Worm (Caenorhabditis elegans): ENCODE data around the gene nspa-8.
A peak's percentile ranks its signal among the peaks of the same experiment; 100 is the strongest.
"Not testable (repeated sequence)": the region's sequence is repeated elsewhere in the genome, so short reads cannot be mapped to it uniquely, and the experiment has no call there.

Gene nspa-8

DNA sequence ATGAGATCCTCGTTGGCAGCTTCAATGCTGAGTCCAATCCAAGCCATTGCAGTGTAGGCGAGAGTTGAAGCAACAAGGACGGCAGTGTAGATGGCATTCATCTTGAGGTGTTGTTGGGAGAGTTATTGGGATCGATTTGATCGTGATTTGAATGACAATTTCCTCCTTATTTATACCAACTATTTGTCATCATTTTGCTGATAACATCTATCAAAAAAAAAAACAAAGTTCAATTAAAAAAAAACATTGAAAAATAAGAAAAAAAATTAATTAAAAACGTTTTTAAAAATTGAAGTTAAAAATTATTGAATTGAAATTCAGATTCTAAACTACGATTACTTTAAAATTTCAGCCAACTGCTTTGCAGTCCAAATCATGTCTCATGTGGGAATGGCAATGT lies at the start of gene nspa-8:
nspa-8 (minus strand) TSS at position 101 of the 400 bp plus-strand sequence.
- not testable (repeated sequence) for TF ChIP-seq nhr-6 (tag; optimal IDR thresholded peaks at IDR 0.05); unc-55 (GFP tag; optimal IDR thresholded peaks at IDR 0.05); alr-1 (tag; optimal IDR thresholded peaks at IDR 0.05)

DNA sequence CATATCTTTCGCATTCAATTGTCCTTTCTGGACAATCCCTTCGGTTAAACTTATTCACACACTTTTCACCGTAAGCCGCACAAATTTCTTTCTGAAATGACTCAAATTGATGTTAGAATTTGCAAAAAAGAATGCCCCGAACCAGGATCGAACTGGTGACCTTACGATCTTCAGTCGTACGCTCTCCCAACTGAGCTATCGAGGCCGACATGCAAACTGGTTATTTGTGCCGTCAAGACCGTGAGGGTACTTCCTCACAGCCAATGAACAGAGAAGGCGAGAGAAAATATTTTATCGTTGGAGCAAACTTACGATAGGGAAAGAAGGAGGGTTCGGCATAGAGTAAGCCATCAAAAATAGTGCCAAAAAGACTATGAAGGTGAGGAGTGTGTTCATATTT lies 49.4 kb upstream of the nspa-8 start:
- TF ChIP-seq lin-13 (GFP tag; optimal IDR thresholded peaks at IDR 0.05), result no peak
- no peak for TF ChIP-seq nhr-77 (tag; optimal IDR thresholded peaks at IDR 0.05)
- no peak for TF ChIP-seq unc-62 (GFP tag; optimal IDR thresholded peaks at IDR 0.05)
- no peak for TF ChIP-seq ztf-4 (tag; optimal IDR thresholded peaks at IDR 0.05)
- TF ChIP-seq F13H6.1 (tag; optimal IDR thresholded peaks at IDR 0.05), result peak; percentile 26
- TF ChIP-seq aly-2 (tag; optimal IDR thresholded peaks at IDR 0.05), result no peak
- no peak for TF ChIP-seq nhr-10 (tag; optimal IDR thresholded peaks at IDR 0.05)
- TF ChIP-seq lin-39 (tag; optimal IDR thresholded peaks at IDR 0.05), result no peak
- TF ChIP-seq mab-5 (tag; optimal IDR thresholded peaks at IDR 0.05), result no peak
- peak; percentile 48 for TF ChIP-seq unc-55 (GFP tag; optimal IDR thresholded peaks at IDR 0.05)
- TF ChIP-seq R02D3.7 (tag; optimal IDR thresholded peaks at IDR 0.05), result no peak
- peak; percentile 15 for TF ChIP-seq sma-3 (GFP tag; optimal IDR thresholded peaks at IDR 0.05)
- no peak for TF ChIP-seq ZK546.5 (tag; optimal IDR thresholded peaks at IDR 0.05)
- TF ChIP-seq ceh-16 (tag; optimal IDR thresholded peaks at IDR 0.05), result no peak
- no peak for TF ChIP-seq mdl-1 (tag; optimal IDR thresholded peaks at IDR 0.05)
- no peak for TF ChIP-seq ztf-11 (tag; optimal IDR thresholded peaks at IDR 0.05)
- peak; percentile 70 for TF ChIP-seq nhr-129 (tag; optimal IDR thresholded peaks at IDR 0.05)
- TF ChIP-seq nhr-237 (tag; optimal IDR thresholded peaks at IDR 0.05), result no peak
- no peak for TF ChIP-seq nhr-6 (tag; optimal IDR thresholded peaks at IDR 0.05)
- TF ChIP-seq fos-1 (tag; optimal IDR thresholded peaks at IDR 0.05), result peak; percentile 11
- TF ChIP-seq nhr-21 (tag; optimal IDR thresholded peaks at IDR 0.05), result peak; percentile 23
- TF ChIP-seq C34F6.9 (tag; optimal IDR thresholded peaks at IDR 0.05), result peak; percentile 38
- TF ChIP-seq sma-9 (GFP tag; optimal IDR thresholded peaks at IDR 0.05), result peak; percentile 57
- TF ChIP-seq sma-9 (tag; optimal IDR thresholded peaks at IDR 0.05), result no peak
- peak; percentile 97 for TF ChIP-seq snpc-4 (tag; optimal IDR thresholded peaks at IDR 0.05)
- no peak for TF ChIP-seq nhr-25 (tag; optimal IDR thresholded peaks at IDR 0.05)
- TF ChIP-seq lsy-2 (tag; optimal IDR thresholded peaks at IDR 0.05), result peak in 1 of 2 experiments; percentile 50
- TF ChIP-seq lin-11 (tag; optimal IDR thresholded peaks at IDR 0.05), result no peak
- TF ChIP-seq nhr-12 (tag; optimal IDR thresholded peaks at IDR 0.05), result no peak
- peak; percentile 12 for TF ChIP-seq egl-27 (tag; optimal IDR thresholded peaks at IDR 0.05)
- no peak for TF ChIP-seq ceh-82 (tag; optimal IDR thresholded peaks at IDR 0.05)
- no peak for TF ChIP-seq zag-1 (tag; optimal IDR thresholded peaks at IDR 0.05)
- TF ChIP-seq unc-39 (tag; optimal IDR thresholded peaks at IDR 0.05), result no peak
- TF ChIP-seq dmd-4 (tag; optimal IDR thresholded peaks at IDR 0.05), result no peak
- TF ChIP-seq gmeb-1 (tag; optimal IDR thresholded peaks at IDR 0.05), result peak; percentile 52
- TF ChIP-seq elt-3 (tag; optimal IDR thresholded peaks at IDR 0.05), result no peak
- no peak for TF ChIP-seq nhr-11 (tag; optimal IDR thresholded peaks at IDR 0.05)
- no peak for TF ChIP-seq alr-1 (tag; optimal IDR thresholded peaks at IDR 0.05)
- no peak for TF ChIP-seq skn-1 (tag; optimal IDR thresholded peaks at IDR 0.05)
- TF ChIP-seq blmp-1 (tag; optimal IDR thresholded peaks at IDR 0.05; ENCODE audit: insufficient read depth), result no peak
- TF ChIP-seq mbf-1 (tag; optimal IDR thresholded peaks at IDR 0.05), result no peak
- TF ChIP-seq elt-1 (tag; optimal IDR thresholded peaks at IDR 0.05), result no peak
- TF ChIP-seq ztf-1 (GFP tag; conservative IDR thresholded peaks at IDR 0.05), result no peak
- no peak for TF ChIP-seq sem-4 (tag; optimal IDR thresholded peaks at IDR 0.05)
- no peak for TF ChIP-seq ama-1 (optimal IDR thresholded peaks at IDR 0.05)
- TF ChIP-seq Y55F3AM.14 (GFP tag; optimal IDR thresholded peaks at IDR 0.05), result no peak
- TF ChIP-seq nhr-23 (tag; optimal IDR thresholded peaks at IDR 0.05), result no peak
- no peak for TF ChIP-seq peb-1 (tag; optimal IDR thresholded peaks at IDR 0.05)
- TF ChIP-seq crh-2 (tag; optimal IDR thresholded peaks at IDR 0.05), result peak; percentile 7

Measured in whole organism, L2 larva.